Worm (Caenorhabditis elegans): Measurements from ENCODE around the gene fbxb-41.
"Not testable (repeated sequence)": the region's sequence is repeated elsewhere in the genome, so short reads cannot be mapped to it uniquely, and the experiment has no call there.

fbxb-41 gene

ce11 chrII:1028602-1029001 is 13.5 kb downstream of the fbxb-41 start, which contains the start of gene math-34:
TSS of gene math-34 (plus strand) at chrII:1028972.
- TF ChIP-seq eor-1 (tag; optimal IDR thresholded peaks at IDR 0.05) (no peak), elt-2 (tag; optimal IDR thresholded peaks at IDR 0.05) (peak; percentile 71), pqm-1 (tag; optimal IDR thresholded peaks at IDR 0.05) (no peak), nhr-12 (tag; optimal IDR thresholded peaks at IDR 0.05) (no peak), zag-1 (tag; optimal IDR thresholded peaks at IDR 0.05) (no peak), pha-4 (tag; optimal IDR thresholded peaks at IDR 0.05) (peak; percentile 24), fkh-2 (tag; optimal IDR thresholded peaks at IDR 0.05) (no peak), nhr-67 (tag; optimal IDR thresholded peaks at IDR 0.05) (no peak), tbx-2 (tag; optimal IDR thresholded peaks at IDR 0.05) (no peak)

- TF ChIP-seq egl-5 (tag; optimal IDR thresholded peaks at IDR 0.05) = no peak
Observed at ce11 chrII:1026670-1027069, 15.5 kb downstream of the fbxb-41 start, which contains the start of gene M01D1.12. TSS of gene M01D1.12 (plus strand) at chrII:1026970.

ce11 chrII:1024684-1025083 is 17.4 kb downstream of the fbxb-41 start, which contains the start of gene btb-11:
TSS of gene btb-11 (minus strand) at chrII:1024784.
- not testable (repeated sequence) for TF ChIP-seq egl-5, unc-39, elt-1 (tag; optimal IDR thresholded peaks at IDR 0.05)

- not testable (repeated sequence) for TF ChIP-seq lin-39, ceh-16, snpc-4 (tag; optimal IDR thresholded peaks at IDR 0.05)
Observed at ce11 chrII:1006375-1006774, 35.8 kb downstream of the fbxb-41 start, which contains the start of gene F45D11.14. TSS of gene F45D11.14 (minus strand) at chrII:1006475.

ce11 chrII:1001351-1001750 is 40.8 kb downstream of the fbxb-41 start, which contains the start of the genes fbxb-30 and F45D11.5:
TSS of gene fbxb-30 (minus strand) at chrII:1001451.
TSS of gene F45D11.5 (plus strand) at chrII:1001702.
- TF ChIP-seq nhr-11 (tag; optimal IDR thresholded peaks at IDR 0.05) = no peak
- no peak for TF ChIP-seq fkh-2 (tag; optimal IDR thresholded peaks at IDR 0.05)
- no peak for TF ChIP-seq ama-1 (optimal IDR thresholded peaks at IDR 0.05)
- TF ChIP-seq nhr-237 (tag; optimal IDR thresholded peaks at IDR 0.05) = no peak
- no peak for TF ChIP-seq nhr-12 (tag; optimal IDR thresholded peaks at IDR 0.05)
- TF ChIP-seq lsy-12 (tag; optimal IDR thresholded peaks at IDR 0.05) = no peak
- TF ChIP-seq fkh-10 (GFP tag; optimal IDR thresholded peaks at IDR 0.05) = no peak
- TF ChIP-seq nhr-28 (tag; optimal IDR thresholded peaks at IDR 0.05) = no peak
- TF ChIP-seq sea-2 (GFP tag; optimal IDR thresholded peaks at IDR 0.05) = no peak

ce11 chrII:999493-999892 is 42.6 kb downstream of the fbxb-41 start, which contains the start of gene fbxb-29:
TSS of gene fbxb-29 (minus strand) at chrII:999593.
- TF ChIP-seq mdl-1 (tag; optimal IDR thresholded peaks at IDR 0.05) (no peak), fkh-10 (GFP tag; optimal IDR thresholded peaks at IDR 0.05) (no peak), ztf-11 (tag; optimal IDR thresholded peaks at IDR 0.05) (no peak), hmg-11 (tag; optimal IDR thresholded peaks at IDR 0.05) (no peak), elt-2 (tag; optimal IDR thresholded peaks at IDR 0.05) (no peak), ama-1 (optimal IDR thresholded peaks at IDR 0.05) (no peak), sea-2 (GFP tag; optimal IDR thresholded peaks at IDR 0.05) (no peak), pqm-1 (tag; optimal IDR thresholded peaks at IDR 0.05) (no peak), nhr-67 (tag; optimal IDR thresholded peaks at IDR 0.05) (no peak)

ce11 chrII:996112-996511 is 46.0 kb downstream of the fbxb-41 start, which contains the start of gene F45D11.11:
TSS of gene F45D11.11 (minus strand) at chrII:996212.
- not testable (repeated sequence) for TF ChIP-seq nhr-11, eor-1, ZK546.5 (tag; optimal IDR thresholded peaks at IDR 0.05)

- not testable (repeated sequence) for TF ChIP-seq eor-1 (tag; optimal IDR thresholded peaks at IDR 0.05); unc-62 (GFP tag; optimal IDR thresholded peaks at IDR 0.05); tbx-2 (tag; optimal IDR thresholded peaks at IDR 0.05)
Observed at ce11 chrII:994231-994630, 47.9 kb downstream of the fbxb-41 start, which contains the start of gene F45D11.7. TSS of gene F45D11.7 (plus strand) at chrII:994531.
